Fruit fly (Drosophila melanogaster) whole organism, wandering third instar larva: ENCODE results near the gene mRpL30.

Experiments
- Abd-B ChIP-seq: fragments of >200 bp; optimal IDR thresholded peaks from 2 replicates; lab custom pipeline; 2017; ENCODE audit warnings: missing biosample characterization, missing genetic modification characterization
- CG32264 ChIP-seq: fragments of 200-800 bp; sonication (Bioruptor generic); optimal IDR thresholded peaks from 2 replicates; lab custom pipeline; 2016; ENCODE audit warnings: missing biosample characterization, missing genetic modification characterization
- CG9705 ChIP-seq: fragments of 200-800 bp; sonication (Bioruptor generic); optimal IDR thresholded peaks from 2 replicates; lab custom pipeline; 2018; ENCODE audit warnings: missing biosample characterization, mild to moderate bottlenecking, missing genetic modification characterization
- CrebA ChIP-seq: fragments of 200-800 bp; sonication (Bioruptor generic); optimal IDR thresholded peaks from 2 replicates; lab custom pipeline; 2016; ENCODE audit warnings: missing biosample characterization, mild to moderate bottlenecking, missing genetic modification characterization, borderline replicate concordance
- Dfd ChIP-seq: fragments of >200 bp; optimal IDR thresholded peaks from 2 replicates; lab custom pipeline; 2017; ENCODE audit warnings: missing biosample characterization, missing genetic modification characterization
- Dif ChIP-seq: fragments of 200-275, 200-300 bp; sonication (Bioruptor generic); optimal IDR thresholded peaks from 2 replicates; lab custom pipeline; 2018; ENCODE audit warnings: missing biosample characterization, missing genetic modification characterization; ENCODE audit not compliant: partially characterized antibody
- GATAd ChIP-seq: sonication (Bioruptor generic); optimal IDR thresholded peaks from 2 replicates; lab custom pipeline; 2016; ENCODE audit warnings: missing biosample characterization, missing genetic modification characterization
- HLH106 ChIP-seq: fragments of 200-800 bp; optimal IDR thresholded peaks from 3 replicates; lab custom pipeline; 2019; ENCODE audit warnings: missing biosample characterization, mild to moderate bottlenecking, missing genetic modification characterization, moderate library complexity
- Hnf4 ChIP-seq: fragments of 200-800 bp; sonication (Bioruptor generic); optimal IDR thresholded peaks from 2 replicates; lab custom pipeline; 2016; ENCODE audit warnings: missing biosample characterization, mild to moderate bottlenecking, missing genetic modification characterization
- Hr83 ChIP-seq: fragments of 200-300 bp; sonication (Bioruptor generic); optimal IDR thresholded peaks from 2 replicates; lab custom pipeline; 2016; ENCODE audit warnings: missing biosample characterization, mild to moderate bottlenecking, missing genetic modification characterization, moderate library complexity; ENCODE audit not compliant: poor library complexity, severe bottlenecking
- Jra ChIP-seq: sonication (Bioruptor generic); optimal IDR thresholded peaks from 2 replicates; lab custom pipeline; 2016; ENCODE audit warnings: missing biosample characterization, missing genetic modification characterization
- Mio ChIP-seq: sonication (Bioruptor generic); optimal IDR thresholded peaks from 2 replicates; lab custom pipeline; 2016; ENCODE audit warnings: missing biosample characterization, missing genetic modification characterization
- Myc ChIP-seq: fragments of >200 bp; optimal IDR thresholded peaks from 2 replicates; lab custom pipeline; 2017
- N ChIP-seq: fragments of >200 bp; optimal IDR thresholded peaks from 2 replicates; lab custom pipeline; 2018; ENCODE audit warnings: missing biosample characterization, missing external identifiers, missing genetic modification characterization
- Rel ChIP-seq, 2 experiments: fragments of 200-800 bp; sonication (Bioruptor generic) in 1 of 2; optimal IDR thresholded peaks; 2 replicates in 1 of 2; 3 replicates in 1 of 2; lab custom pipeline; 2016 to 2019; ENCODE audit warnings: mild to moderate bottlenecking in 2 of 2, missing biosample characterization in 2 of 2, missing genetic modification characterization in 2 of 2, moderate library complexity in 1 of 2
- Sp1 ChIP-seq: fragments of 200-800 bp; sonication (Bioruptor generic); optimal IDR thresholded peaks from 3 replicates; lab custom pipeline; 2019; ENCODE audit warnings: missing biosample characterization, mild to moderate bottlenecking, missing genetic modification characterization, moderate library complexity
- Vsx2 ChIP-seq: fragments of 200-300, 225-300 bp; sonication (Bioruptor generic); optimal IDR thresholded peaks from 2 replicates; lab custom pipeline; 2018; ENCODE audit warnings: missing biosample characterization, missing genetic modification characterization; ENCODE audit not compliant: partially characterized antibody
- br ChIP-seq: fragments of 200-800 bp; sonication (Bioruptor generic); optimal IDR thresholded peaks from 2 replicates; lab custom pipeline; 2016; ENCODE audit warnings: missing biosample characterization, missing genetic modification characterization
- brk ChIP-seq: fragments of 200-800 bp; sonication (Bioruptor generic); optimal IDR thresholded peaks from 2 replicates; lab custom pipeline; 2016; ENCODE audit warnings: missing biosample characterization, mild to moderate bottlenecking, missing genetic modification characterization
- dl ChIP-seq, 2 experiments: fragments of 175-275, 200-275 bp in 1 of 2; fragments of 200-275 bp in 1 of 2; sonication (Bioruptor generic); optimal IDR thresholded peaks; lab custom pipeline; 2018; ENCODE audit warnings: mild to moderate bottlenecking in 2 of 2, missing biosample characterization in 2 of 2, missing genetic modification characterization in 2 of 2, moderate library complexity in 2 of 2; ENCODE audit not compliant: partially characterized antibody in 2 of 2, insufficient read depth in 1 of 2
- dmrt93B ChIP-seq: fragments of 200-800 bp; sonication (Bioruptor generic); optimal IDR thresholded peaks from 2 replicates; lab custom pipeline; 2018; ENCODE audit warnings: missing biosample characterization, mild to moderate bottlenecking, missing genetic modification characterization
- dsf ChIP-seq: sonication (Bioruptor generic); optimal IDR thresholded peaks from 2 replicates; lab custom pipeline; 2016; ENCODE audit warnings: missing biosample characterization, missing genetic modification characterization, borderline replicate concordance
- ey ChIP-seq: fragments of 200-800 bp; sonication (Bioruptor generic); optimal IDR thresholded peaks from 2 replicates; lab custom pipeline; 2016; ENCODE audit warnings: missing biosample characterization, missing genetic modification characterization
- foxo ChIP-seq, 2 experiments: fragments of 200-800 bp; sonication (Bioruptor generic); optimal IDR thresholded peaks; 2 replicates in 1 of 2; 3 replicates in 1 of 2; lab custom pipeline; 2016 to 2017; ENCODE audit warnings: missing biosample characterization in 2 of 2, missing genetic modification characterization in 2 of 2
- fru ChIP-seq: fragments of 200-800 bp; sonication (Bioruptor generic); optimal IDR thresholded peaks from 3 replicates; lab custom pipeline; 2016; ENCODE audit warnings: missing biosample characterization, mild to moderate bottlenecking, missing genetic modification characterization
- h ChIP-seq: fragments of 200-800 bp; sonication (Bioruptor generic); optimal IDR thresholded peaks from 3 replicates; lab custom pipeline; 2016; ENCODE audit warnings: missing biosample characterization, mild to moderate bottlenecking, missing genetic modification characterization
- pan ChIP-seq: fragments of >200 bp; optimal IDR thresholded peaks from 2 replicates; lab custom pipeline; 2017
- psq ChIP-seq: fragments of 200-800 bp; sonication (Bioruptor generic); optimal IDR thresholded peaks from 3 replicates; lab custom pipeline; 2017; ENCODE audit warnings: missing biosample characterization, mild to moderate bottlenecking, missing genetic modification characterization, moderate library complexity
- rgr ChIP-seq: fragments of 200-800 bp; sonication (Bioruptor generic); optimal IDR thresholded peaks from 3 replicates; lab custom pipeline; 2016; ENCODE audit warnings: missing biosample characterization, mild to moderate bottlenecking, missing genetic modification characterization
- sage ChIP-seq: fragments of 200-800 bp; sonication (Bioruptor generic); optimal IDR thresholded peaks from 2 replicates; lab custom pipeline; 2016; ENCODE audit warnings: missing biosample characterization, mild to moderate bottlenecking, missing genetic modification characterization
- sv ChIP-seq: fragments of 200-800 bp; sonication (Bioruptor generic); optimal IDR thresholded peaks from 3 replicates; lab custom pipeline; 2016; ENCODE audit warnings: missing biosample characterization, missing genetic modification characterization
- tai ChIP-seq: sonication (Bioruptor generic); optimal IDR thresholded peaks from 2 replicates; lab custom pipeline; 2016; ENCODE audit warnings: missing biosample characterization, missing genetic modification characterization
- usp ChIP-seq: fragments of >200 bp; optimal IDR thresholded peaks from 2 replicates; lab custom pipeline; 2017; ENCODE audit warnings: missing biosample characterization, missing genetic modification characterization
- woc ChIP-seq: sonication (Bioruptor generic); optimal IDR thresholded peaks from 2 replicates; lab custom pipeline; 2016; ENCODE audit warnings: missing biosample characterization, mild to moderate bottlenecking, missing genetic modification characterization

mRpL30 gene

DNA sequence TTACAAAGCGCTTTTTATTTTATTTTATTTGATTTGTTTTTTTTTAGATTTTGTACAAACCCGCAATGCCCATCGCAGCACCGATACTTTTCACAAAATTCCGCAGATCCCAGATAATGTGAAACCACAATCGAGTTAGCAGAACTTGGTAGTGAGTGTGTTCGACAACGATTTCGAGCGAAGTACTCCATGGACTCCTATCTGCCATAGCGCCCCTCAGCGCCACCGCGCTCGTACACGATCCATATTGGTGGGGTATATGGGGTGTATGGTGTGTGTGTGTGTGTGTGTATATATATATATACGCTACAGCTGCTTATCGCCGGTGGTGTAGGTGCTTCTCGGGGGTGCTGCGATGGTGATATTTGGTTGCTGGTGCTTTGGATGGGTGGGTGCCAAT lies 35.2 kb upstream of the mRpL30 start:
- TF ChIP-seq Sp1 (GFP tag; lab: Kevin White, UChicago) (peak; percentile 3), tai (no peak), psq (GFP tag; lab: Kevin White, UChicago) (no peak), GATAd (GFP tag; lab: Kevin White, UChicago) (no peak), Jra (GFP tag; lab: Kevin White, UChicago) (no peak), dmrt93B (GFP tag; lab: Kevin White, UChicago) (no peak), fru (GFP tag; lab: Kevin White, UChicago) (peak; percentile 7), Rel (GFP tag; optimal IDR thresholded peaks at IDR 0.05; lab: Kevin White, UChicago) (no peak), Rel (tag; optimal IDR thresholded peaks at IDR 0.05; lab: Kevin White, UChicago) (peak; percentile 69), N (no peak), Hnf4 (GFP tag; lab: Kevin White, UChicago) (peak; percentile 15), CrebA (GFP tag; lab: Kevin White, UChicago) (peak; percentile 2), CG9705 (no peak), ey (GFP tag; lab: Kevin White, UChicago) (no peak), foxo (GFP tag; optimal IDR thresholded peaks at IDR 0.05; lab: Kevin White, UChicago) (no peak), h (GFP tag; lab: Kevin White, UChicago) (peak; percentile 60), Hr83 (GFP tag; lab: Kevin White, UChicago) (no peak), dsf (GFP tag; lab: Kevin White, UChicago) (no peak), Mio (GFP tag; lab: Kevin White, UChicago) (no peak), woc (no peak)

DNA sequence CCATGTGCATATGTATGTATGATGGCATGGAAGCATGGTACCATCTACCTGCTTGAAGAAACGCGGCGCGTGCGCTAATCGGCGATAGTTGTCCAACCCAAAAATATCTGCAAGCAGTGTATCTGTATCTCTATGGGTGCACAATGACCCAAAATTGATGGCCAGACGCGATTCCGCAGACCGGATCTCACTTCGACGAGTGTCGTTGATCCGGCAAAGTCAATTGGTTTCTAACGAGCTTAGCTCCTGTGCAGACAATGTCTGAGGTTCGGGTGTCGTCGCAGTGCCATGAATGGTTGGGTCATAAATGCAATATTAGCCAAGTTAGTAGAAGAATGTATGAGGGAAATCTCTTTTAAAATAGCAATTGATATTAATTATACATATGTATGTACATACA lies 34.1 kb upstream of the mRpL30 start:
- no peak for TF ChIP-seq dmrt93B (GFP tag; lab: Kevin White, UChicago)
- TF ChIP-seq pan, result no peak
- no peak for TF ChIP-seq brk (GFP tag; lab: Kevin White, UChicago)
- no peak for TF ChIP-seq CG9705
- no peak for TF ChIP-seq sage (GFP tag; lab: Kevin White, UChicago)
- no peak for TF ChIP-seq psq (GFP tag; lab: Kevin White, UChicago)
- no peak for TF ChIP-seq br (GFP tag; lab: Kevin White, UChicago)
- no peak for TF ChIP-seq CG32264 (GFP tag; lab: Kevin White, UChicago)
- TF ChIP-seq fru (GFP tag; lab: Kevin White, UChicago), result no peak
- TF ChIP-seq h (GFP tag; lab: Kevin White, UChicago), result no peak
- no peak for TF ChIP-seq dsf (GFP tag; lab: Kevin White, UChicago)
- no peak for TF ChIP-seq dl (GFP tag; optimal IDR thresholded peaks at IDR 0.05; lab: Kevin White, UChicago; ENCODE audit: insufficient read depth in 1 of 2, partially characterized antibody in 2 of 2)
- TF ChIP-seq, all 38 proteins: peak for 0

DNA sequence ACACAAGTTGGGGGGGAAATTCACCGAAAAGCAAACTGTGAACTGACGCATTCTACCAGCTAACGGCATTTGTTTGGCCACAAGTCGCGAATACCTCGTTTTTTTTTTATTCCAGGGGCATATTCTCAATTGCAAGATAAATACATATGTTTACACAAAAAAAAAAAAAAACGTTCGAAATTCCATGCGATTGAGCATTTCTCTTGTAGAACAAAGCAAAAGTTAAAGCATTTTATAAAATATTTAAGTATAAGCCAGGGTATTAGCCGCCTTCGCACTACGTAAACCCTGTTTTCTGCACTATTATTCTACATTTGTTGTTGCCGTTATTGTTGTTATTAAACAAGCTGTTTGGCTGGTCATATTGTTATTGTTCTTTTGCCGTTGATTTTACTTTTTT lies 33.3 kb upstream of the mRpL30 start:
- TF ChIP-seq rgr (GFP tag; lab: Kevin White, UChicago), result peak; percentile 0
- peak in 1 of 2 experiments; percentile 47 for TF ChIP-seq foxo (GFP tag; optimal IDR thresholded peaks at IDR 0.05; lab: Kevin White, UChicago)
- TF ChIP-seq Dif (GFP tag; lab: Kevin White, UChicago), result no peak
- no peak for TF ChIP-seq Myc (lab: Kevin White, UChicago)
- TF ChIP-seq Dfd, result no peak
- TF ChIP-seq usp (GFP tag; lab: Kevin White, UChicago), result no peak
- TF ChIP-seq dmrt93B (GFP tag; lab: Kevin White, UChicago), result no peak
- peak; percentile 24 for TF ChIP-seq fru (GFP tag; lab: Kevin White, UChicago)
- no peak for TF ChIP-seq sv (GFP tag; lab: Kevin White, UChicago)

DNA sequence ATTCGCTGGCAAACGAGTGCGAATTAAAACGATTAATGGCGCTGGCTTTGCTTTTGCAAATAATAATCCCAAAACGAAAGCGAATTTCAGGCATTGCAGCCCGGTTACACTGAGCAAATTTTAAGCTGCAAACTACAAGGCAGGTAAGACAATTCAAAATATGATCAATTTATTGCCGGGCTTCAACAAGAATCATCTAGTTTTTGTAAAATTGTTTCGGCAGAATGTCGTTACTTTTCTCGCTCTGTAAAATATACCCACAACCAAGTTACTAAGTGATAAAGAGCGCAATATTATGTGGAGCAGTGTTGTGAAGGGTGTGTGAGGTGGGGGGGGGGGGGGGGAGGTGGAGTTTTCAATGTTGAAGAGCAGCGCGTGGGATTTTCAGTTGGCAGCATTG lies 32.7 kb upstream of the mRpL30 start:
- no peak for TF ChIP-seq psq (GFP tag; lab: Kevin White, UChicago)
- no peak for TF ChIP-seq ey (GFP tag; lab: Kevin White, UChicago)
- TF ChIP-seq woc, result no peak
- TF ChIP-seq HLH106 (tag; lab: Kevin White, UChicago), result no peak
- TF ChIP-seq Vsx2 (GFP tag; lab: Kevin White, UChicago), result no peak
- TF ChIP-seq Abd-B (GFP tag; lab: Kevin White, UChicago), result no peak
- no peak for TF ChIP-seq usp (GFP tag; lab: Kevin White, UChicago)
- TF ChIP-seq Hr83 (GFP tag; lab: Kevin White, UChicago), result no peak
- no peak for TF ChIP-seq tai
- TF ChIP-seq sage (GFP tag; lab: Kevin White, UChicago), result no peak
- peak; percentile 34 for TF ChIP-seq h (GFP tag; lab: Kevin White, UChicago)
- TF ChIP-seq dmrt93B (GFP tag; lab: Kevin White, UChicago), result peak; percentile 10
- no peak for TF ChIP-seq brk (GFP tag; lab: Kevin White, UChicago)
- no peak for TF ChIP-seq br (GFP tag; lab: Kevin White, UChicago)
- TF ChIP-seq Mio (GFP tag; lab: Kevin White, UChicago), result no peak
- peak in 1 of 2 experiments; percentile 16 for TF ChIP-seq foxo (GFP tag; optimal IDR thresholded peaks at IDR 0.05; lab: Kevin White, UChicago)
